Fruit fly (Drosophila melanogaster) whole organism, embryonic: ENCODE data around the gene Hsp83.

Experiments
- Asciz ChIP-seq: fragments of 200-800 bp; sonication (Bioruptor generic); optimal IDR thresholded peaks from 2 replicates; lab custom pipeline; 2017; ENCODE audit warnings: missing biosample characterization, mild to moderate bottlenecking, missing genetic modification characterization, missing genetic modification reagents
- CG11560 ChIP-seq: fragments of 200-800 bp; sonication (Bioruptor generic); IDR thresholded peaks from 3 replicates; pipeline ENCODE4 v1.3.6; 2022; ENCODE audit warnings: missing biosample characterization, missing genetic modification characterization
- ftz-f1 ChIP-seq: fragments of 200-800 bp; sonication (Bioruptor generic); optimal IDR thresholded peaks from 2 replicates; lab custom pipeline; 2016; ENCODE audit warnings: missing biosample characterization, missing genetic modification characterization

- TF ChIP-seq Asciz (GFP tag; lab: Kevin White, UChicago) (no peak), CG11560 (tag; lab: Robert Waterston, UW) (no peak), ftz-f1 (GFP tag; lab: Kevin White, UChicago) (no peak)
Observed at dm6 chr3L:3205349-3205748, 12.6 kb downstream of the Hsp83 start, which contains the start of gene CG32277.
